Worm (Caenorhabditis elegans) whole organism, early embryonic: ENCODE data around the gene dnj-3.
"Not testable (repeated sequence)": the region's sequence is repeated elsewhere in the genome, so short reads cannot be mapped to it uniquely, and the experiment has no call there.

Source experiments
- B0310.2 ChIP-seq: sonication (generic microtip); optimal IDR thresholded peaks from 2 replicates; lab custom pipeline; 2016; ENCODE audit warnings: mild to moderate bottlenecking, missing genetic modification characterization, missing compliant biosample characterization
- F13C5.2 ChIP-seq: sonication (generic microtip); optimal IDR thresholded peaks from 2 replicates; lab custom pipeline; 2017; ENCODE audit warnings: mild to moderate bottlenecking, missing genetic modification characterization, inconsistent platforms, missing compliant biosample characterization
- aly-1 ChIP-seq: sonication (generic microtip); optimal IDR thresholded peaks from 2 replicates; lab custom pipeline; 2016; ENCODE audit warnings: missing genetic modification characterization, missing compliant biosample characterization
- ama-1 ChIP-seq: fragments of 150-350 bp; optimal IDR thresholded peaks from 2 replicates; lab custom pipeline; 2014
- ceh-36 ChIP-seq: sonication (generic microtip); optimal IDR thresholded peaks from 2 replicates; lab custom pipeline; 2016; ENCODE audit warnings: missing genetic modification characterization, inconsistent platforms, missing compliant biosample characterization
- flt-1 ChIP-seq: fragments of 200-800 bp; sonication (Bioruptor generic); IDR thresholded peaks from 2 replicates; pipeline ENCODE4 v1.3.6; 2022; ENCODE audit warnings: missing genetic modification characterization, missing compliant biosample characterization
- scrt-1 ChIP-seq: fragments of 200-800 bp; sonication (Bioruptor generic); IDR thresholded peaks from 2 replicates; pipeline ENCODE4 v1.3.6; 2022; ENCODE audit warnings: missing genetic modification characterization, missing compliant biosample characterization
- sea-1 ChIP-seq: fragments of 200-800 bp; sonication (Bioruptor generic); conservative IDR thresholded peaks from 2 replicates; pipeline ENCODE4 v1.3.6; 2022; ENCODE audit warnings: missing genetic modification characterization, missing compliant biosample characterization
- tbx-11 ChIP-seq: fragments of 200-800 bp; sonication (Bioruptor generic); IDR thresholded peaks from 2 replicates; pipeline ENCODE4 v1.3.6; 2022; ENCODE audit warnings: missing genetic modification characterization, missing compliant biosample characterization
- tbx-37 ChIP-seq: fragments of 200-800 bp; sonication (Bioruptor generic); conservative IDR thresholded peaks from 2 replicates; pipeline ENCODE4 v1.3.6; 2022; ENCODE audit warnings: missing genetic modification reagents, missing genetic modification characterization, missing compliant biosample characterization
- tra-4 ChIP-seq: sonication (generic microtip); optimal IDR thresholded peaks from 2 replicates; lab custom pipeline; 2017; ENCODE audit warnings: missing genetic modification characterization, missing compliant biosample characterization

- TF ChIP-seq tbx-37 (GFP tag; lab: Robert Waterston, UW); ama-1 (lab: Kevin White, UChicago); tbx-11 (GFP tag; lab: Robert Waterston, UW); flt-1 (GFP tag; lab: Robert Waterston, UW); F13C5.2 (tag; lab: Kevin White, UChicago); sea-1; B0310.2; ceh-36 (tag; lab: Kevin White, UChicago); aly-1 (tag; lab: Kevin White, UChicago); scrt-1 (GFP tag; lab: Robert Waterston, UW); tra-4: not testable (repeated sequence)
Observed at ce11 chrV:15115968-15116367, 47.5 kb downstream of the dnj-3 start, which contains the start of gene T01G5.8.
